Worm (Caenorhabditis elegans): ENCODE measurements around the gene F39C12.1.
A peak's percentile ranks its signal among the peaks of the same experiment; 100 is the strongest.

F39C12.1 gene

DNA sequence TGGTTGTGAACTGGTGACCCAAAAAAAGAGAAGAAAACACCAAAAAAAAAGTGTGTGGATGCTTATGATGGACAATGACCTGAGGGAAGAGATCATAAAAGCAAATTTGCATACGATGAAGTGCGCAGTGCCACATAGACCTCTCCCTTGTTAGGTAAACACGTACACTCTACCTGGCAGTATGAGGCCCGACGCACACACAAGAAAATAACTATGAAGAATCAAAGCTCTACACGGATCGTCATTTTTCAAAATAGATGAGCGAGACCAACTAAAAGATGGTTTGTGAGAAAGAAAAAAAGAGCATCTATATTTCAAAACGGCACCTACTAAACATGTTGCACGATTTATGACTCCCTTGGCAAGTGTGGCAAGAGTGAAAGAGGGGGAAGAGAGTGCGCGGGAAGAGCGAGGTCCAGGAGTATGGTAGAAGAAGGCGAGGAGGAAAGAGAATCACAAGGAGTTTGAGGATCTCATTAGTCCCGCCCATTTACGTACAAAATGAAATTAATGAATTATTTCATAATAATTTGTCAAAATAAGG lies 52.8 kb downstream of the F39C12.1 start, which contains the start of gene mig-13:
TSS of gene mig-13 (minus strand) at position 51 of the 544 bp plus-strand sequence.
- no peak for TF ChIP-seq nhr-28 (tag; optimal IDR thresholded peaks at IDR 0.05)
- peak; percentile 61 for TF ChIP-seq lin-39 (tag; optimal IDR thresholded peaks at IDR 0.05)

DNA sequence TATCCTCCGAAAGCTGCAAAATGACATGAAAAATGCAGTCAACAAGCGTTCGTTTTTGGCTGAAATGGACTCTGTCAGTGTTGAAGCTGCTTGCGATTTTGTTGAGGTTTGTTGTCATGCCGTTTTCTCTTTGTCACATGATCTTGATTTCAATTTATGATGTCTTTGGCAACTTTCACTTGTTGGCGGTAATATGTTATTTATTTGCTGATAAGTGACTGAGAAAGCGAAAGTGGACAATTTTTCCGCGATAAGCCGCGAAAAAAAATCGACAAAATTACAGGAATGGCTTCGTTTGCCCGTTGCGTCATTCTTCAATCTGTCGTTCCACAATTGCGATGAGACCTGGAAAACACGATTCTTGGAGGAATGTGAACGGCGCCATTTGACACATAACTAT lies 57.7 kb downstream of the F39C12.1 start:
- TF ChIP-seq jun-1 (tag; optimal IDR thresholded peaks at IDR 0.05) (peak; percentile 79), fkh-2 (tag; optimal IDR thresholded peaks at IDR 0.05) (no peak), nhr-76 (tag; optimal IDR thresholded peaks at IDR 0.05) (no peak), nhr-25 (tag; optimal IDR thresholded peaks at IDR 0.05) (peak; percentile 26), nfya-1 (tag; optimal IDR thresholded peaks at IDR 0.05; ENCODE audit: insufficient read depth) (peak; percentile 3), nhr-43 (tag; optimal IDR thresholded peaks at IDR 0.05; ENCODE audit: poor library complexity, severe bottlenecking) (peak; percentile 66), hmg-11 (tag; optimal IDR thresholded peaks at IDR 0.05) (no peak), elt-2 (tag; optimal IDR thresholded peaks at IDR 0.05) (peak; percentile 98), lsy-12 (tag; optimal IDR thresholded peaks at IDR 0.05) (peak; percentile 18), pha-4 (tag; optimal IDR thresholded peaks at IDR 0.05) (peak; percentile 72), pqm-1 (tag; optimal IDR thresholded peaks at IDR 0.05) (peak; percentile 95), unc-39 (tag; optimal IDR thresholded peaks at IDR 0.05) (no peak)

DNA sequence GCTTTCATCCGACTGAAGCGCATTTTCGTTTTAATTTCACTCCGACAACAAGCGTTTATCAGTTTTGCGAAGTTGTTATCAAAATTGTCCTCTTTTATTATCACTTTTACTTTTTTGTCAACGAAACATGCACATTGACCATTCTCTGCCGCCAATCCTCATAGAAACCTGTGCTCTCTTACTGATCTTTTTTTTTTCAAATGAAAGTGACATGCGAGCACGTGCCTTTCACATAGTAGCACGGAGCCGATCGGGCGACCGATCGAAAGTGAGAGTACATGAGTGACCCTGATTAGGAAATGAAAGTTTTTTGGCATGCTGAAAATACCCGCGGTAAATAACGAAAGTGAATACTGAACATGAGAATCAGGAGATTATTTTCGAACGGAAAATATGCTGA lies 58.9 kb downstream of the F39C12.1 start:
- TF ChIP-seq egl-5 (tag; optimal IDR thresholded peaks at IDR 0.05) (no peak), fos-1 (tag; optimal IDR thresholded peaks at IDR 0.05) (no peak), ceh-16 (tag; optimal IDR thresholded peaks at IDR 0.05) (no peak), fkh-2 (tag; optimal IDR thresholded peaks at IDR 0.05) (no peak), snpc-4 (tag; optimal IDR thresholded peaks at IDR 0.05) (no peak), R02D3.7 (tag; optimal IDR thresholded peaks at IDR 0.05) (no peak), elt-3 (tag; optimal IDR thresholded peaks at IDR 0.05) (no peak), skn-1 (tag; optimal IDR thresholded peaks at IDR 0.05) (no peak), pha-4 (tag; optimal IDR thresholded peaks at IDR 0.05) (peak; percentile 62), ztf-4 (tag; optimal IDR thresholded peaks at IDR 0.05) (no peak), jun-1 (tag; optimal IDR thresholded peaks at IDR 0.05) (peak; percentile 85), ama-1 (optimal IDR thresholded peaks at IDR 0.05) (no peak), nhr-67 (tag; optimal IDR thresholded peaks at IDR 0.05) (no peak), nhr-25 (tag; optimal IDR thresholded peaks at IDR 0.05) (no peak), unc-62 (GFP tag; optimal IDR thresholded peaks at IDR 0.05) (no peak), pqm-1 (tag; optimal IDR thresholded peaks at IDR 0.05) (peak; percentile 98), nhr-28 (tag; optimal IDR thresholded peaks at IDR 0.05) (no peak), elt-2 (tag; optimal IDR thresholded peaks at IDR 0.05) (peak; percentile 99)

DNA sequence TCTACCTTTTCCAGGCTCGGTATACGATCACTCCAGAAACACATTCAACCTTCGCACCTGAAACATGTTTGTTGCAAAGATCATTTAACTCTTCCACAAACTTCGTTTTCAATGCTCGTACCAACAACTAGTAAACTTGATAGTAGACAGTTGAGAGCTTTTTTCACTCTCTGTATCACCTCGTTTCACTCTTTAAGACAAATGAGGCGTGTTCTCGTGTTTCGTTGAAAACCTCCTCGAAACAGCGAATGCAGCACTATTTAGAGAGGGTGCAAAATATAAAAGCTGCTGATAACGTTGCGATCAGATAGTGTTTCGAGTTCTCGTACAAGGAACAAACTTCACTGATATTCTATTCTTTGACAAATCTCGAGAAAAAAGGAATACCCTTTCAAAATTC lies 60.0 kb downstream of the F39C12.1 start, which contains the start of gene F43C9.1:
TSS of gene F43C9.1 (plus strand) at position 301 of the 400 bp plus-strand sequence.
- peak; percentile 61 for TF ChIP-seq elt-2 (tag; optimal IDR thresholded peaks at IDR 0.05)
- TF ChIP-seq nhr-12 (tag; optimal IDR thresholded peaks at IDR 0.05), result no peak
- no peak for TF ChIP-seq aly-2 (tag; optimal IDR thresholded peaks at IDR 0.05)
- no peak for TF ChIP-seq R02D3.7 (tag; optimal IDR thresholded peaks at IDR 0.05)
- no peak for TF ChIP-seq unc-39 (tag; optimal IDR thresholded peaks at IDR 0.05)
- TF ChIP-seq pqm-1 (tag; optimal IDR thresholded peaks at IDR 0.05), result peak; percentile 15

DNA sequence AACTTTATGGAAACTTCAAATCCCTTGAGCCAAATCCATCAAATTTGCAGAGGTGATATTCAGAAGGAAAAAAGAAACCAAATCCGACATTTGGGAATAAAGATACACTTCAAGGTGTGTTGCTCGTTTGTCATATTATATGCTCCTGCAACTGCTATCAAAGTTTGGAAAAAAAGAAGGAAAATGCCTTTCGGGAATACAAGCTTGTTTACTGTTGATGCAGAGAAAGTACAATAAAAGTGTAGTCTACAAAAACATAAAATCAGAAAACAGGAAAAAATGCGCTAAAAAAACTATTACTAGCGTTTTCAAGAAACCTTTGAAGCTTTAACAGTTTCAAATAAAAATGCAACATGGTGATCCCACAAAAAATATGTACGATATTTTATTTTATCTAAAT lies 62.4 kb downstream of the F39C12.1 start:
- TF ChIP-seq ZK546.5 (tag; optimal IDR thresholded peaks at IDR 0.05), result no peak
- TF ChIP-seq nhr-237 (tag; optimal IDR thresholded peaks at IDR 0.05), result no peak
- no peak for TF ChIP-seq lin-15B (tag; optimal IDR thresholded peaks at IDR 0.05)
- no peak for TF ChIP-seq nhr-43 (tag; optimal IDR thresholded peaks at IDR 0.05; ENCODE audit: poor library complexity, severe bottlenecking)
- TF ChIP-seq aly-2 (tag; optimal IDR thresholded peaks at IDR 0.05), result no peak
- no peak for TF ChIP-seq nfya-1 (tag; optimal IDR thresholded peaks at IDR 0.05; ENCODE audit: insufficient read depth)
- TF ChIP-seq egl-27 (tag; optimal IDR thresholded peaks at IDR 0.05), result no peak
- TF ChIP-seq ceh-9 (tag; optimal IDR thresholded peaks at IDR 0.05), result no peak
- TF ChIP-seq mml-1 (tag; optimal IDR thresholded peaks at IDR 0.05), result no peak
- no peak for TF ChIP-seq fkh-2 (tag; optimal IDR thresholded peaks at IDR 0.05)
- TF ChIP-seq eor-1 (tag; optimal IDR thresholded peaks at IDR 0.05), result no peak

Measured in whole organism, L3 larva.